ENCODE assay signal across 5 fruit fly cellular contexts in the genomic region with DNA sequence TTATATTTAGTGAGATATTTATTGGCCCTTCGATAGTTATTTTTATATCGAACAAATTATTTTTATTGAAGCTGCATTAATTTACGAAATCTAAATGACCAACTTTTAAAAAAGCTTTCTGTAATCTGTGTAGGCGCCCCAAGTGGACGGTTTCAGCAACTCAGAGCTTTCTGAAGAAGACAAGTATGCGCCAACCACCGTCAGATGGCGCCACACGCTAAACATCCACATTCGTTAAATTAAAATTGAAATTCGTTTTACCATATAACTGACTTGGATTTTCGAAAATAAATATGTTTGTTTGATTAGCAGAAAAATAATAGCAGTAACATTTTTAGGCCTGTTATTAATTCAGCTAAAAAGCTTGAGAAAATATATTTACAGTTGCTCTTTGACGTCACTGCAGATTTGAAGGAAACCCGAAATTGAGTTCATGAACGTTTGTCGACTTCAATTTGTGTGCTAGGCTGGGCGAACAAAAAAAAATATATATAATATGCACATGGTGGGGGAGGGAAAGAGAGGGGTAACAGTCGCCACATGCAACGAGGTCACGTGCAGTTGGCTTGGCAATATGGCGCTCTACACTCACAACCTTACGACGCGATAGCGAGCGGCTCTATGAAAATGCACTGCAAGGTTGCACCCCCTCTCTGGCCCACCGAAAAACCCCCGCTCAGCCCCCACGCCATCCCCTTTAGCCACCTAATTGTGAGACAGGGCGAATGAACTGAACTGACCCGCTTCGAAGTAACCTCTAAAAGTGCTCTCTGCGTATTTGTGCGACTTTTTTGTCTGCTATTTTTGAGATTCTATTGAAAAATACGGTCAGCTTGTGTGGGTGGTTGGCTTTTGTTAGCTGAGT.
A peak's percentile ranks its signal among the peaks of the same experiment; 100 is the strongest.
TF ChIP-seq lines count a peak whose summit lies in the region.

No protein-coding gene starts in this region.

TF ChIP-seq in whole organism, adult, 20 proteins besides CTCF, POLR2A, EP300 and RAD21 (continued from another document):
- TF ChIP-seq Mnt (GFP tag; optimal IDR thresholded peaks at IDR 0.05; lab: Kevin White, UChicago) (peak; percentile 29), Clk (GFP tag; optimal IDR thresholded peaks at IDR 0.05; lab: Kevin White, UChicago) (peak; percentile 0), Hr96 (GFP tag; optimal IDR thresholded peaks at IDR 0.05; lab: Kevin White, UChicago) (peak; percentile 77), CG7045 (GFP tag; optimal IDR thresholded peaks at IDR 0.05; lab: Kevin White, UChicago) (peak; percentile 50), cnc (optimal IDR thresholded peaks at IDR 0.05; lab: Kevin White, UChicago) (no peak), CG33017 (tag; optimal IDR thresholded peaks at IDR 0.05; lab: Kevin White, UChicago) (no peak)

TF ChIP-seq in whole organism, embryonic, 481 proteins besides CTCF, POLR2A, EP300 and RAD21 (continued from another document and continues in another):
- TF ChIP-seq Ssrp (tag; optimal IDR thresholded peaks at IDR 0.05; lab: Kevin White, UChicago) (peak; percentile 53), lbe (GFP tag; optimal IDR thresholded peaks at IDR 0.05; lab: Kevin White, UChicago) (peak; percentile 57), chinmo (GFP tag; IDR thresholded peaks at IDR 0.05; lab: Robert Waterston, UW; ENCODE audit: partially characterized antibody) (peak; percentile 78; the same call in 2 of the 4 replicates), sisA (GFP tag; IDR thresholded peaks at IDR 0.05; lab: Robert Waterston, UW) (peak; percentile 38; the same call in 1 of the 2 replicates), Usf (GFP tag; optimal IDR thresholded peaks at IDR 0.05; lab: Kevin White, UChicago) (peak; percentile 4), crol (GFP tag; IDR thresholded peaks at IDR 0.05; lab: Robert Waterston, UW) (peak; percentile 94), CG3847 (GFP tag; IDR thresholded peaks at IDR 0.05; lab: Robert Waterston, UW) (peak; percentile 78), CG6813 (GFP tag; optimal IDR thresholded peaks at IDR 0.05; lab: Kevin White, UChicago) (peak; percentile 92), ara (GFP tag; IDR thresholded peaks at IDR 0.05; lab: Robert Waterston, UW) (peak; percentile 84), stwl (tag; optimal IDR thresholded peaks at IDR 0.05; lab: Kevin White, UChicago) (peak; percentile 72), yki (optimal IDR thresholded peaks at IDR 0.05; lab: Kevin White, UChicago) (no peak), Dek (tag; optimal IDR thresholded peaks at IDR 0.05; lab: Kevin White, UChicago) (peak; percentile 56), nerfin-2 (GFP tag; IDR thresholded peaks at IDR 0.05; lab: Robert Waterston, UW; ENCODE audit: partially characterized antibody) (no peak), pum (GFP tag; optimal IDR thresholded peaks at IDR 0.05; lab: Kevin White, UChicago) (peak; percentile 66), ro (GFP tag; IDR thresholded peaks at IDR 0.05; lab: Robert Waterston, UW) (no peak), CG12299 (tag; optimal IDR thresholded peaks at IDR 0.05; lab: Kevin White, UChicago) (no peak), CG9727 (GFP tag; optimal IDR thresholded peaks at IDR 0.05; lab: Kevin White, UChicago) (peak; percentile 84), H15 (GFP tag; IDR thresholded peaks at IDR 0.05; lab: Robert Waterston, UW) (peak; percentile 85), ewg (GFP tag; optimal IDR thresholded peaks at IDR 0.05; lab: Kevin White, UChicago) (peak; percentile 81), ttk (GFP tag; IDR thresholded peaks at IDR 0.05; lab: Robert Waterston, UW) (peak; percentile 54; the same call in 1 of the 2 replicates), CG2129 (GFP tag; IDR thresholded peaks at IDR 0.05; lab: Robert Waterston, UW; ENCODE audit: partially characterized antibody) (no peak), gt (GFP tag; IDR thresholded peaks at IDR 0.05; lab: Robert Waterston, UW) (peak; percentile 26; the same call in 1 of the 2 replicates), D (optimal IDR thresholded peaks at IDR 0.05; lab: Kevin White, UChicago) (no peak), D (GFP tag; optimal IDR thresholded peaks at IDR 0.05; lab: Kevin White, UChicago) (peak; percentile 84), seq (GFP tag; IDR thresholded peaks at IDR 0.05; lab: Robert Waterston, UW) (peak; percentile 66), shn (GFP tag; optimal IDR thresholded peaks at IDR 0.05; lab: Kevin White, UChicago) (peak; percentile 86), CG15601 (tag; optimal IDR thresholded peaks at IDR 0.05; lab: Kevin White, UChicago) (peak; percentile 83), CG10267 (tag; optimal IDR thresholded peaks at IDR 0.05; lab: Kevin White, UChicago) (peak; percentile 79)

TF ChIP-seq in whole organism, prepupa, 60 proteins besides CTCF, POLR2A, EP300 and RAD21 (continued from another document and continues in another):
- TF ChIP-seq Hr39 (GFP tag; optimal IDR thresholded peaks at IDR 0.05; lab: Kevin White, UChicago) (peak; percentile 69), CG31627 (GFP tag; optimal IDR thresholded peaks at IDR 0.05; lab: Kevin White, UChicago) (peak; percentile 72), Ets96B (tag; optimal IDR thresholded peaks at IDR 0.05; lab: Kevin White, UChicago) (peak; percentile 40), CG1621 (tag; optimal IDR thresholded peaks at IDR 0.05; lab: Kevin White, UChicago) (peak; percentile 61), CG9139 (GFP tag; optimal IDR thresholded peaks at IDR 0.05; lab: Kevin White, UChicago) (peak; percentile 59), Eip75B (GFP tag; optimal IDR thresholded peaks at IDR 0.05; lab: Kevin White, UChicago) (peak; percentile 77), Lpt (GFP tag; optimal IDR thresholded peaks at IDR 0.05; lab: Kevin White, UChicago) (peak; percentile 7), achi (GFP tag; optimal IDR thresholded peaks at IDR 0.05; lab: Kevin White, UChicago) (peak; percentile 70), Sox15 (GFP tag; optimal IDR thresholded peaks at IDR 0.05; lab: Kevin White, UChicago) (no peak), Met (GFP tag; optimal IDR thresholded peaks at IDR 0.05; lab: Kevin White, UChicago) (peak; percentile 89), Gug (GFP tag; IDR thresholded peaks at IDR 0.05; lab: Robert Waterston, UW) (no peak), dsx (GFP tag; optimal IDR thresholded peaks at IDR 0.05; lab: Kevin White, UChicago; ENCODE audit: poor library complexity, severe bottlenecking) (peak; percentile 49), CG16779 (tag; optimal IDR thresholded peaks at IDR 0.05; lab: Kevin White, UChicago) (no peak), spab (GFP tag; optimal IDR thresholded peaks at IDR 0.05; lab: Kevin White, UChicago) (peak; percentile 32), pdm3 (GFP tag; optimal IDR thresholded peaks at IDR 0.05; lab: Kevin White, UChicago) (peak; percentile 82), cyc (GFP tag; optimal IDR thresholded peaks at IDR 0.05; lab: Kevin White, UChicago) (peak; percentile 77), CG6792 (GFP tag; optimal IDR thresholded peaks at IDR 0.05; lab: Kevin White, UChicago) (peak; percentile 57), net (GFP tag; optimal IDR thresholded peaks at IDR 0.05; lab: Kevin White, UChicago) (peak; percentile 72), Sox14 (GFP tag; optimal IDR thresholded peaks at IDR 0.05; lab: Kevin White, UChicago) (peak; percentile 77), Hr4 (GFP tag; optimal IDR thresholded peaks at IDR 0.05; lab: Kevin White, UChicago) (peak; percentile 75), fd59A (GFP tag; optimal IDR thresholded peaks at IDR 0.05; lab: Kevin White, UChicago) (peak; percentile 47), Eip93F (GFP tag; optimal IDR thresholded peaks at IDR 0.05; lab: Kevin White, UChicago) (peak; percentile 19), CG34406 (GFP tag; optimal IDR thresholded peaks at IDR 0.05; lab: Kevin White, UChicago) (peak; percentile 66), fkh (GFP tag; optimal IDR thresholded peaks at IDR 0.05; lab: Kevin White, UChicago) (peak; percentile 67), Blimp-1 (GFP tag; optimal IDR thresholded peaks at IDR 0.05; lab: Kevin White, UChicago) (no peak), CG10631 (GFP tag; optimal IDR thresholded peaks at IDR 0.05; lab: Kevin White, UChicago) (no peak), CG6854 (GFP tag; optimal IDR thresholded peaks at IDR 0.05; lab: Kevin White, UChicago) (peak; percentile 80), topi (GFP tag; optimal IDR thresholded peaks at IDR 0.05; lab: Kevin White, UChicago) (peak; percentile 84), OdsH (GFP tag; optimal IDR thresholded peaks at IDR 0.05; lab: Kevin White, UChicago) (peak; percentile 77)

TF ChIP-seq in whole organism, pupa, 21 proteins besides CTCF, POLR2A, EP300 and RAD21 (continued from another document):
- peak; percentile 31 for TF ChIP-seq CG9948 (tag; optimal IDR thresholded peaks at IDR 0.05; lab: Kevin White, UChicago)
- TF ChIP-seq CG13204 (GFP tag; optimal IDR thresholded peaks at IDR 0.05; lab: Kevin White, UChicago), result peak; percentile 23
- TF ChIP-seq CG10348 (GFP tag; IDR thresholded peaks at IDR 0.05; lab: Robert Waterston, UW), result no peak
- peak; percentile 74 for TF ChIP-seq CG14655 (GFP tag; optimal IDR thresholded peaks at IDR 0.05; lab: Kevin White, UChicago)
TF ChIP-seq in whole organism, pupa: peak in this region for 18.

TF ChIP-seq in whole organism, wandering third instar larva, 38 proteins besides CTCF, POLR2A, EP300 and RAD21 (continued from another document):
- TF ChIP-seq jim (GFP tag; optimal IDR thresholded peaks at IDR 0.05; lab: Kevin White, UChicago), result no peak
- no peak for TF ChIP-seq psq (GFP tag; optimal IDR thresholded peaks at IDR 0.05; lab: Kevin White, UChicago)
- TF ChIP-seq sage (GFP tag; optimal IDR thresholded peaks at IDR 0.05; lab: Kevin White, UChicago), result no peak
- TF ChIP-seq Vsx2 (GFP tag; optimal IDR thresholded peaks at IDR 0.05; lab: Kevin White, UChicago; ENCODE audit: partially characterized antibody), result no peak
- no peak for TF ChIP-seq Hr78 (GFP tag; optimal IDR thresholded peaks at IDR 0.05; lab: Kevin White, UChicago)
- peak; percentile 71 for TF ChIP-seq OdsH (GFP tag; optimal IDR thresholded peaks at IDR 0.05; lab: Kevin White, UChicago)
- TF ChIP-seq ey (GFP tag; optimal IDR thresholded peaks at IDR 0.05; lab: Kevin White, UChicago), result peak; percentile 29
- no peak for TF ChIP-seq Myc (optimal IDR thresholded peaks at IDR 0.05; lab: Kevin White, UChicago)
- TF ChIP-seq Abd-B (GFP tag; optimal IDR thresholded peaks at IDR 0.05; lab: Kevin White, UChicago), result no peak
- peak; percentile 70 for TF ChIP-seq h (GFP tag; optimal IDR thresholded peaks at IDR 0.05; lab: Kevin White, UChicago)
- TF ChIP-seq woc (GFP tag; optimal IDR thresholded peaks at IDR 0.05; lab: Kevin White, UChicago), result peak; percentile 13
- no peak for TF ChIP-seq Dif (GFP tag; optimal IDR thresholded peaks at IDR 0.05; lab: Kevin White, UChicago; ENCODE audit: partially characterized antibody)
- peak; percentile 45 for TF ChIP-seq tai (GFP tag; optimal IDR thresholded peaks at IDR 0.05; lab: Kevin White, UChicago)
